Fruit fly (Drosophila melanogaster) whole organism, embryonic: ENCODE measurements around the gene IntS6.

Experiments used
- Asciz ChIP-seq: fragments of 200-800 bp; sonication (Bioruptor generic); optimal IDR thresholded peaks from 2 replicates; lab custom pipeline; 2017; ENCODE audit warnings: missing biosample characterization, mild to moderate bottlenecking, missing genetic modification characterization, missing genetic modification reagents
- Atf-2 ChIP-seq: fragments of 200-800 bp; sonication (Bioruptor generic); optimal IDR thresholded peaks from 2 replicates; lab custom pipeline; 2016; ENCODE audit warnings: missing biosample characterization, missing genetic modification characterization
- Bgb ChIP-seq: fragments of 200-800 bp; sonication (Bioruptor generic); IDR thresholded peaks from 2 replicates; pipeline ENCODE4 v1.3.6; 2022; ENCODE audit warnings: missing biosample characterization, missing genetic modification characterization; ENCODE audit not compliant: partially characterized antibody
- CG10654 ChIP-seq: fragments of 200-800 bp; sonication (Bioruptor generic); optimal IDR thresholded peaks from 2 replicates; lab custom pipeline; 2016; ENCODE audit warnings: missing biosample characterization, missing genetic modification characterization
- CG11560 ChIP-seq: fragments of 200-800 bp; sonication (Bioruptor generic); IDR thresholded peaks from 3 replicates; pipeline ENCODE4 v1.3.6; 2022; ENCODE audit warnings: missing biosample characterization, missing genetic modification characterization
- CG15514 ChIP-seq: fragments of 200-800 bp; sonication (Bioruptor generic); optimal IDR thresholded peaks from 3 replicates; lab custom pipeline; 2017; ENCODE audit warnings: missing biosample characterization, missing genetic modification characterization, mild to moderate bottlenecking, moderate library complexity, missing genetic modification reagents
- CG1603 ChIP-seq: fragments of 200-800 bp; sonication (Bioruptor generic); optimal IDR thresholded peaks from 2 replicates; lab custom pipeline; 2019; ENCODE audit warnings: missing biosample characterization, mild to moderate bottlenecking, missing genetic modification characterization, moderate library complexity
- CG17912 ChIP-seq: fragments of 200-800 bp; sonication (Bioruptor generic); optimal IDR thresholded peaks from 2 replicates; lab custom pipeline; 2018; ENCODE audit warnings: missing biosample characterization, mild to moderate bottlenecking, missing genetic modification characterization
- CG18262 ChIP-seq: fragments of 200-800 bp; optimal IDR thresholded peaks from 3 replicates; lab custom pipeline; 2019; ENCODE audit warnings: missing biosample characterization, mild to moderate bottlenecking, missing genetic modification characterization, moderate library complexity
- CG2120 ChIP-seq: fragments of 200-800 bp; sonication (Bioruptor generic); optimal IDR thresholded peaks from 3 replicates; lab custom pipeline; 2016; ENCODE audit warnings: missing biosample characterization, missing genetic modification characterization
- CG2875 ChIP-seq: fragments of 200-800 bp; sonication (Bioruptor generic); optimal IDR thresholded peaks from 2 replicates; lab custom pipeline; 2017; ENCODE audit warnings: missing biosample characterization, mild to moderate bottlenecking, missing genetic modification characterization, missing genetic modification reagents
- CG30403 ChIP-seq: fragments of 200-800 bp; sonication (Bioruptor generic); optimal IDR thresholded peaks from 3 replicates; lab custom pipeline; 2016; ENCODE audit warnings: missing biosample characterization, missing genetic modification characterization
- CG32767 ChIP-seq: fragments of 200-800 bp; sonication (Bioruptor generic); IDR thresholded peaks from 2 replicates; pipeline ENCODE4 v1.3.6; 2022; ENCODE audit warnings: missing biosample characterization, missing genetic modification characterization
- CG34376 ChIP-seq: fragments of 200-800 bp; sonication (Bioruptor generic); optimal IDR thresholded peaks from 2 replicates; lab custom pipeline; 2018; ENCODE audit warnings: missing biosample characterization, mild to moderate bottlenecking, missing genetic modification characterization
- CG3847 ChIP-seq: fragments of 200-800 bp; sonication (Bioruptor generic); IDR thresholded peaks from 2 replicates; pipeline ENCODE4 v1.3.6; 2022; ENCODE audit warnings: missing biosample characterization, missing genetic modification characterization
- CG42726 ChIP-seq: fragments of 200-800 bp; sonication (Bioruptor generic); IDR thresholded peaks from 2 replicates; pipeline ENCODE4 v1.3.6; 2022; ENCODE audit warnings: missing biosample characterization, missing genetic modification characterization; ENCODE audit not compliant: partially characterized antibody
- CG4617 ChIP-seq: fragments of 200-800 bp; sonication (Bioruptor generic); optimal IDR thresholded peaks from 3 replicates; lab custom pipeline; 2016; ENCODE audit warnings: missing biosample characterization, missing genetic modification characterization, borderline replicate concordance
- CG4730 ChIP-seq: fragments of 200-800 bp; sonication (Bioruptor generic); IDR thresholded peaks from 2 replicates; pipeline ENCODE4 v1.3.6; 2022; ENCODE audit warnings: missing biosample characterization, missing genetic modification characterization
- CG9437 ChIP-seq: fragments of 200-800 bp; sonication (Bioruptor generic); optimal IDR thresholded peaks from 2 replicates; lab custom pipeline; 2018; ENCODE audit warnings: missing biosample characterization, mild to moderate bottlenecking, missing genetic modification characterization
- CG9609 ChIP-seq: fragments of 200-800 bp; sonication (Bioruptor generic); optimal IDR thresholded peaks from 3 replicates; lab custom pipeline; 2016; ENCODE audit warnings: missing biosample characterization, missing genetic modification characterization
- CG9797 ChIP-seq: fragments of 200-800 bp; sonication (Bioruptor generic); optimal IDR thresholded peaks from 3 replicates; lab custom pipeline; 2018; ENCODE audit warnings: missing biosample characterization, mild to moderate bottlenecking, missing genetic modification characterization
- CG9932 ChIP-seq: fragments of 200-800 bp; sonication (Bioruptor generic); IDR thresholded peaks from 2 replicates; pipeline ENCODE4 v1.3.6; 2022; ENCODE audit warnings: missing biosample characterization, missing genetic modification characterization
- D19A ChIP-seq: fragments of 200-800 bp; optimal IDR thresholded peaks from 3 replicates; lab custom pipeline; 2019; ENCODE audit warnings: missing biosample characterization, mild to moderate bottlenecking, missing genetic modification characterization, moderate library complexity
- Dip3 ChIP-seq: fragments of 200-800 bp; sonication (Bioruptor generic); optimal IDR thresholded peaks from 3 replicates; lab custom pipeline; 2016; ENCODE audit warnings: missing biosample characterization, missing genetic modification characterization
- Doc3 ChIP-seq: fragments of 200-800 bp; sonication (Bioruptor generic); IDR thresholded peaks from 3 replicates; pipeline ENCODE4 v1.3.6; 2022; ENCODE audit warnings: missing biosample characterization, missing genetic modification characterization; ENCODE audit not compliant: partially characterized antibody
- Hr3 ChIP-seq: fragments of 200-800 bp; sonication (Bioruptor generic); optimal IDR thresholded peaks from 3 replicates; lab custom pipeline; 2016; ENCODE audit warnings: missing biosample characterization, missing genetic modification characterization
- NfI ChIP-seq: fragments of 200-800 bp; sonication (Bioruptor generic); optimal IDR thresholded peaks from 3 replicates; lab custom pipeline; 2018; ENCODE audit warnings: missing biosample characterization, mild to moderate bottlenecking, missing genetic modification characterization, moderate library complexity
- Oli ChIP-seq: fragments of 200-800 bp; sonication (Bioruptor generic); optimal IDR thresholded peaks from 2 replicates; lab custom pipeline; 2018; ENCODE audit warnings: missing biosample characterization, mild to moderate bottlenecking, missing genetic modification characterization, moderate library complexity
- Pdp1 ChIP-seq, 2 experiments: fragments of 200-800 bp; sonication (Bioruptor generic); optimal IDR thresholded peaks; 3 replicates each; lab custom pipeline; 2016; ENCODE audit warnings: missing biosample characterization in 2 of 2, missing genetic modification characterization in 2 of 2, mild to moderate bottlenecking in 1 of 2, moderate library complexity in 1 of 2
- amos ChIP-seq: fragments of 200-800 bp; sonication (Bioruptor generic); IDR thresholded peaks from 2 replicates; pipeline ENCODE4 v1.3.6; 2022; ENCODE audit warnings: missing biosample characterization, missing genetic modification characterization; ENCODE audit not compliant: partially characterized antibody
- aop ChIP-seq: fragments of 200-800 bp; sonication (Bioruptor generic); IDR thresholded peaks from 2 replicates; pipeline ENCODE4 v1.3.6; 2022; ENCODE audit warnings: missing biosample characterization, missing genetic modification characterization
- ato ChIP-seq: fragments of 200-800 bp; sonication (Bioruptor generic); IDR thresholded peaks from 2 replicates; pipeline ENCODE4 v1.3.6; 2022; ENCODE audit warnings: missing biosample characterization, missing genetic modification characterization; ENCODE audit not compliant: partially characterized antibody
- bowl ChIP-seq: fragments of 200-800 bp; sonication (Bioruptor generic); IDR thresholded peaks from 2 replicates; pipeline ENCODE4 v1.3.6; 2022; ENCODE audit warnings: missing biosample characterization, missing genetic modification characterization
- cad ChIP-seq: fragments of >200 bp; optimal IDR thresholded peaks from 2 replicates; lab custom pipeline; 2017; ENCODE audit warnings: missing biosample characterization, missing genetic modification characterization
- da ChIP-seq: fragments of 200-800 bp; sonication (Bioruptor generic); optimal IDR thresholded peaks from 2 replicates; lab custom pipeline; 2016; ENCODE audit warnings: missing biosample characterization, missing genetic modification characterization
- dan ChIP-seq: fragments of 200-800 bp; sonication (Bioruptor generic); IDR thresholded peaks from 2 replicates; pipeline ENCODE4 v1.3.6; 2022; ENCODE audit warnings: missing biosample characterization, missing genetic modification characterization
- esg ChIP-seq: fragments of 200-800 bp; sonication (Bioruptor generic); conservative IDR thresholded peaks from 2 replicates; pipeline ENCODE4 v1.3.6; 2022; ENCODE audit warnings: missing biosample characterization, missing genetic modification characterization
- fu2 ChIP-seq: fragments of 200-800 bp; sonication (Bioruptor generic); optimal IDR thresholded peaks from 2 replicates; lab custom pipeline; 2016; ENCODE audit warnings: missing biosample characterization, missing genetic modification characterization
- hbn ChIP-seq: fragments of 200-800 bp; sonication (Bioruptor generic); IDR thresholded peaks from 2 replicates; pipeline ENCODE4 v1.3.6; 2022; ENCODE audit warnings: missing biosample characterization, missing genetic modification characterization; ENCODE audit not compliant: partially characterized antibody
- her ChIP-seq: fragments of 200-800 bp; sonication (Bioruptor generic); optimal IDR thresholded peaks from 2 replicates; lab custom pipeline; 2016; ENCODE audit warnings: missing biosample characterization, missing genetic modification characterization
- knrl ChIP-seq: fragments of 200-800 bp; sonication (Bioruptor generic); IDR thresholded peaks from 3 replicates; pipeline ENCODE4 v1.3.6; 2022; ENCODE audit warnings: missing biosample characterization, missing genetic modification characterization; ENCODE audit not compliant: partially characterized antibody
- lola ChIP-seq, 3 experiments: fragments of >200 bp in 2 of 3; fragments of 200-800 bp in 1 of 3; sonication (Bioruptor generic) in 1 of 3; optimal IDR thresholded peaks; 2 replicates each; lab custom pipeline; 2017 to 2019; ENCODE audit warnings: missing biosample characterization in 3 of 3, missing genetic modification characterization in 3 of 3, mild to moderate bottlenecking in 1 of 3, moderate library complexity in 1 of 3
- lov ChIP-seq, 2 experiments: fragments of 200-800 bp in 1 of 2; fragments of >200 bp in 1 of 2; sonication (Bioruptor generic) in 1 of 2; IDR thresholded peaks in 1 of 2; optimal IDR thresholded peaks in 1 of 2; 2 replicates in 1 of 2; 3 replicates in 1 of 2; pipeline versions ENCODE4 v1.3.6 to Lab custom; 2017 to 2022; ENCODE audit warnings: missing biosample characterization in 1 of 2, missing genetic modification characterization in 1 of 2
- mirr ChIP-seq: fragments of 200-800 bp; sonication (Bioruptor generic); optimal IDR thresholded peaks from 3 replicates; lab custom pipeline; 2018; ENCODE audit warnings: missing biosample characterization, mild to moderate bottlenecking, missing genetic modification characterization
- oc ChIP-seq: fragments of 200-800 bp; sonication (Bioruptor generic); optimal IDR thresholded peaks from 2 replicates; lab custom pipeline; 2018; ENCODE audit warnings: missing biosample characterization, mild to moderate bottlenecking, missing genetic modification characterization, moderate library complexity
- sd ChIP-seq: fragments of 200-800 bp; sonication (Bioruptor generic); optimal IDR thresholded peaks from 3 replicates; lab custom pipeline; 2018; ENCODE audit warnings: missing biosample characterization, mild to moderate bottlenecking, missing genetic modification characterization, moderate library complexity
- sug ChIP-seq: fragments of 200-800 bp; optimal IDR thresholded peaks from 2 replicates; lab custom pipeline; 2019; ENCODE audit warnings: missing biosample characterization, mild to moderate bottlenecking, missing genetic modification characterization, moderate library complexity
- tio ChIP-seq: fragments of 200-800 bp; sonication (Bioruptor generic); optimal IDR thresholded peaks from 2 replicates; lab custom pipeline; 2017; ENCODE audit warnings: missing biosample characterization, missing genetic modification characterization, inconsistent platforms
- vfl ChIP-seq: fragments of 200-800 bp; sonication (Bioruptor generic); optimal IDR thresholded peaks from 2 replicates; lab custom pipeline; 2016; ENCODE audit warnings: missing biosample characterization, missing genetic modification characterization
- vvl ChIP-seq: fragments of 200-800 bp; sonication (Bioruptor generic); IDR thresholded peaks from 2 replicates; pipeline ENCODE4 v1.3.6; 2022; ENCODE audit warnings: missing biosample characterization, missing genetic modification characterization

Gene IntS6

dm6 chrX:5695958-5696357 is 51.1 kb downstream of the IntS6 start:
- no peak for TF ChIP-seq CG30403
- TF ChIP-seq ato (GFP tag; lab: Robert Waterston, UW) = no peak
- no peak for TF ChIP-seq vfl
- peak; percentile 30 for TF ChIP-seq CG1603 (tag; lab: Kevin White, UChicago)
- TF ChIP-seq lov (optimal IDR thresholded peaks at IDR 0.05; lab: Kevin White, UChicago) = no peak
- no peak for TF ChIP-seq lov (GFP tag; IDR thresholded peaks at IDR 0.05; lab: Robert Waterston, UW)
- TF ChIP-seq sug = peak; percentile 45
- peak; percentile 69 for TF ChIP-seq D19A (tag; lab: Kevin White, UChicago)
- TF ChIP-seq NfI = no peak
- no peak for TF ChIP-seq bowl (GFP tag; lab: Robert Waterston, UW)
- TF ChIP-seq vvl = peak; percentile 7
- no peak for TF ChIP-seq cad (GFP tag; lab: Kevin White, UChicago)
- TF ChIP-seq CG2120 (GFP tag; lab: Kevin White, UChicago) = no peak
- TF ChIP-seq da (GFP tag; lab: Kevin White, UChicago) = no peak
- TF ChIP-seq lola (GFP tag; optimal IDR thresholded peaks at IDR 0.05; lab: Kevin White, UChicago) = peak in 1 of 3 experiments; percentile 61
- no peak for TF ChIP-seq CG10654 (GFP tag; lab: Kevin White, UChicago)
- TF ChIP-seq CG2875 (GFP tag; lab: Kevin White, UChicago) = no peak
- no peak for TF ChIP-seq CG11560 (tag; lab: Robert Waterston, UW)
- no peak for TF ChIP-seq mirr (GFP tag; lab: Kevin White, UChicago)
- TF ChIP-seq Asciz (GFP tag; lab: Kevin White, UChicago) = no peak
- TF ChIP-seq tio (GFP tag; lab: Kevin White, UChicago) = no peak
- no peak for TF ChIP-seq oc
- TF ChIP-seq CG9932 (GFP tag; lab: Robert Waterston, UW) = no peak
- TF ChIP-seq Atf-2 (GFP tag; lab: Kevin White, UChicago) = no peak
- TF ChIP-seq CG9437 = no peak
- TF ChIP-seq esg (GFP tag; lab: Robert Waterston, UW) = no peak
- no peak for TF ChIP-seq aop (GFP tag; lab: Robert Waterston, UW)
- peak; percentile 80 for TF ChIP-seq CG18262 (tag; lab: Kevin White, UChicago)
- TF ChIP-seq CG4617 = no peak
- no peak for TF ChIP-seq CG34376 (GFP tag; lab: Kevin White, UChicago)
- peak; percentile 67 for TF ChIP-seq amos (GFP tag; lab: Robert Waterston, UW)
- TF ChIP-seq her (GFP tag; lab: Kevin White, UChicago) = no peak
- TF ChIP-seq dan (GFP tag; lab: Robert Waterston, UW) = no peak
- no peak for TF ChIP-seq sd (tag; lab: Kevin White, UChicago)
- no peak for TF ChIP-seq CG32767
- peak; percentile 86 for TF ChIP-seq Doc3
- TF ChIP-seq Hr3 (GFP tag; lab: Kevin White, UChicago) = no peak
- 0 out of 2 replicates have a peak, but pooled peaks have one; percentile 50 for TF ChIP-seq CG42726 (GFP tag; lab: Robert Waterston, UW)
- no peak for TF ChIP-seq CG4730 (GFP tag; lab: Robert Waterston, UW)
- peak; percentile 48 for TF ChIP-seq hbn (GFP tag; lab: Robert Waterston, UW)
- TF ChIP-seq CG9609 (GFP tag; lab: Kevin White, UChicago) = no peak
- no peak for TF ChIP-seq Dip3 (GFP tag; lab: Kevin White, UChicago)
- no peak for TF ChIP-seq Oli (tag; lab: Kevin White, UChicago)
- no peak for TF ChIP-seq CG9797 (GFP tag; lab: Kevin White, UChicago)
- TF ChIP-seq knrl = peak; percentile 63; the same call in 2 of the 3 replicates
- TF ChIP-seq Bgb (GFP tag; lab: Robert Waterston, UW) = no peak
- TF ChIP-seq CG17912 (GFP tag; lab: Kevin White, UChicago) = no peak
- TF ChIP-seq CG15514 (GFP tag; lab: Kevin White, UChicago) = no peak
- no peak for TF ChIP-seq fu2
- TF ChIP-seq Pdp1 (GFP tag; optimal IDR thresholded peaks at IDR 0.05; lab: Kevin White, UChicago) = no peak
- no peak for TF ChIP-seq CG3847 (GFP tag; lab: Robert Waterston, UW)
